Worm (Caenorhabditis elegans) whole organism, early embryonic: ENCODE data around the gene M162.7.

Experiments used
- B0310.2 ChIP-seq: sonication (generic microtip); optimal IDR thresholded peaks from 2 replicates; lab custom pipeline; 2016; ENCODE audit warnings: mild to moderate bottlenecking, missing genetic modification characterization, missing compliant biosample characterization
- F13C5.2 ChIP-seq: sonication (generic microtip); optimal IDR thresholded peaks from 2 replicates; lab custom pipeline; 2017; ENCODE audit warnings: mild to moderate bottlenecking, missing genetic modification characterization, inconsistent platforms, missing compliant biosample characterization
- aly-1 ChIP-seq: sonication (generic microtip); optimal IDR thresholded peaks from 2 replicates; lab custom pipeline; 2016; ENCODE audit warnings: missing genetic modification characterization, missing compliant biosample characterization
- ama-1 ChIP-seq: fragments of 150-350 bp; optimal IDR thresholded peaks from 2 replicates; lab custom pipeline; 2014
- ceh-13 ChIP-seq: fragments of 200-800 bp; sonication (Bioruptor generic); optimal IDR thresholded peaks from 2 replicates; lab custom pipeline; 2018; ENCODE audit warnings: mild to moderate bottlenecking, missing genetic modification characterization, missing compliant biosample characterization
- ceh-36 ChIP-seq: sonication (generic microtip); optimal IDR thresholded peaks from 2 replicates; lab custom pipeline; 2016; ENCODE audit warnings: missing genetic modification characterization, inconsistent platforms, missing compliant biosample characterization
- ets-7 ChIP-seq: sonication (generic microtip); optimal IDR thresholded peaks from 2 replicates; lab custom pipeline; 2016; ENCODE audit warnings: missing genotype, missing genetic modification characterization, missing compliant biosample characterization
- flt-1 ChIP-seq: fragments of 200-800 bp; sonication (Bioruptor generic); IDR thresholded peaks from 2 replicates; pipeline ENCODE4 v1.3.6; 2022; ENCODE audit warnings: missing genetic modification characterization, missing compliant biosample characterization
- hmbx-1 ChIP-seq: sonication (generic microtip); optimal IDR thresholded peaks from 2 replicates; lab custom pipeline; 2016; ENCODE audit warnings: mild to moderate bottlenecking, missing genetic modification characterization, missing compliant biosample characterization
- hmg-4 ChIP-seq: fragments of 200-800 bp; sonication (Bioruptor generic); optimal IDR thresholded peaks from 2 replicates; lab custom pipeline; 2018; ENCODE audit warnings: mild to moderate bottlenecking, missing genetic modification characterization, missing compliant biosample characterization
- hnd-1 ChIP-seq: sonication (generic microtip); optimal IDR thresholded peaks from 2 replicates; lab custom pipeline; 2016; ENCODE audit warnings: missing genetic modification characterization, missing compliant biosample characterization
- pes-1 ChIP-seq: fragments of 200-800 bp; sonication (Bioruptor generic); IDR thresholded peaks from 2 replicates; pipeline ENCODE4 v1.3.6; 2022; ENCODE audit warnings: missing genetic modification reagents, missing genetic modification characterization, missing compliant biosample characterization
- scrt-1 ChIP-seq: fragments of 200-800 bp; sonication (Bioruptor generic); IDR thresholded peaks from 2 replicates; pipeline ENCODE4 v1.3.6; 2022; ENCODE audit warnings: missing genetic modification characterization, missing compliant biosample characterization
- sea-1 ChIP-seq: fragments of 200-800 bp; sonication (Bioruptor generic); conservative IDR thresholded peaks from 2 replicates; pipeline ENCODE4 v1.3.6; 2022; ENCODE audit warnings: missing genetic modification characterization, missing compliant biosample characterization
- tbx-11 ChIP-seq: fragments of 200-800 bp; sonication (Bioruptor generic); IDR thresholded peaks from 2 replicates; pipeline ENCODE4 v1.3.6; 2022; ENCODE audit warnings: missing genetic modification characterization, missing compliant biosample characterization
- tbx-37 ChIP-seq: fragments of 200-800 bp; sonication (Bioruptor generic); conservative IDR thresholded peaks from 2 replicates; pipeline ENCODE4 v1.3.6; 2022; ENCODE audit warnings: missing genetic modification reagents, missing genetic modification characterization, missing compliant biosample characterization
- tra-4 ChIP-seq: sonication (generic microtip); optimal IDR thresholded peaks from 2 replicates; lab custom pipeline; 2017; ENCODE audit warnings: missing genetic modification characterization, missing compliant biosample characterization

M162.7 gene

DNA sequence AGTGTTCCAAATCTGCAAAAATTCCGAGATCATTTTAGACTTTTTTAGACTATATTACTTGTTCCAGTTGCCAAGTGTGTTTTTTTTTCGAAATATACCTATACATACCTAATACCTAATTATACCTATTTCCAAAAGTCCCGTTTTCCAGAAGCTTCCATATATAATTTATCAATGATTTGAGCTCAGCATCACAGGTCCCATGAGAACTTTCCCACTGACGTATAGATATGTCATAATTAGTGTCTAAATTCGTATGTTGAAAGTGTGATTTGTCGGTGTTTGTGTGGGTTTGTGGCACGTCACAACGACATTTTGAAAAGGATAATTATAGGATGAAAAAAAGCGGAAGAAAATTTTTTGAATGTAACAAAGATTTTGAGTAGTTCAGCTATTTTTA, 10.7 kb upstream of the M162.7 start:
- TF ChIP-seq hnd-1 (tag; lab: Kevin White, UChicago), result no peak
- no peak for TF ChIP-seq ama-1 (lab: Kevin White, UChicago)
- no peak for TF ChIP-seq flt-1 (GFP tag; lab: Robert Waterston, UW)
- no peak for TF ChIP-seq ceh-36 (tag; lab: Kevin White, UChicago)
- no peak for TF ChIP-seq hmg-4 (GFP tag; lab: Kevin White, UChicago)
- no peak for TF ChIP-seq B0310.2
- TF ChIP-seq scrt-1, result no peak
- no peak for TF ChIP-seq aly-1 (tag; lab: Kevin White, UChicago)
- no peak for TF ChIP-seq hmbx-1 (tag; lab: Kevin White, UChicago)
- TF ChIP-seq tra-4 (tag; lab: Kevin White, UChicago), result no peak
- TF ChIP-seq sea-1 (GFP tag; lab: Robert Waterston, UW), result no peak
- TF ChIP-seq tbx-37 (GFP tag; lab: Robert Waterston, UW), result no peak
- no peak for TF ChIP-seq ceh-13 (GFP tag; lab: Kevin White, UChicago)
- TF ChIP-seq pes-1 (GFP tag; lab: Robert Waterston, UW), result no peak
- no peak for TF ChIP-seq F13C5.2 (tag; lab: Kevin White, UChicago)

DNA sequence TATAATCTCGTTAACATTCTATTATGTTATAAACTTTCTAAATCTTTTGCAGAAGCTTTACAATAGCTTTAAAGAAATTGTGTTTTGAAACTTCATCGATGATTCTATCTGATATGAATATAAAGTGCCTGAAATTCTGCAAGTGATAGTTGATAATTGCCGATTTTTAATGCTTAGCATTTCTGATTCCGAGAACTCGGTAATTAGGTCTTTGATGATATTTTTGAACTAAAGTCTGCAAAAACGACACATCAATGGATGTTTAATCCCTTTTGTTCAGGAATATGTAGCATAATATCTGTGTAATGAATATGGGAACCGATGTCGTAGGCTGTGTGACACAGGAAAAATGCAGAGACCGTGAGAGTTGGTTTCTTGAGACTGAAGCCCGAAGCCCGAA, 8.0 kb upstream of the M162.7 start:
- TF ChIP-seq ceh-13 (GFP tag; lab: Kevin White, UChicago) (no peak), ceh-36 (tag; lab: Kevin White, UChicago) (no peak), B0310.2 (no peak), ets-7 (tag; lab: Kevin White, UChicago) (no peak), hnd-1 (tag; lab: Kevin White, UChicago) (no peak), hmbx-1 (tag; lab: Kevin White, UChicago) (no peak), sea-1 (GFP tag; lab: Robert Waterston, UW) (no peak), pes-1 (GFP tag; lab: Robert Waterston, UW) (no peak), ama-1 (lab: Kevin White, UChicago) (no peak), flt-1 (GFP tag; lab: Robert Waterston, UW) (no peak), tbx-37 (GFP tag; lab: Robert Waterston, UW) (no peak), hmg-4 (GFP tag; lab: Kevin White, UChicago) (no peak), aly-1 (tag; lab: Kevin White, UChicago) (no peak), F13C5.2 (tag; lab: Kevin White, UChicago) (no peak), tra-4 (tag; lab: Kevin White, UChicago) (no peak), tbx-11 (GFP tag; lab: Robert Waterston, UW) (no peak), scrt-1 (no peak)

ce11 chrV:19801033-19801432, 6.2 kb upstream of the M162.7 start, which contains the start of gene Y116F11B.2:
Gene Y116F11B.2, minus strand, starts transcription at chrV:19801133.
- no peak for TF ChIP-seq pes-1 (GFP tag; lab: Robert Waterston, UW)
- TF ChIP-seq ceh-36 (tag; lab: Kevin White, UChicago), result no peak
- no peak for TF ChIP-seq aly-1 (tag; lab: Kevin White, UChicago)
- no peak for TF ChIP-seq tra-4 (tag; lab: Kevin White, UChicago)
- TF ChIP-seq ets-7 (tag; lab: Kevin White, UChicago), result no peak
- TF ChIP-seq hnd-1 (tag; lab: Kevin White, UChicago), result no peak
- TF ChIP-seq ceh-13 (GFP tag; lab: Kevin White, UChicago), result no peak
- no peak for TF ChIP-seq tbx-37 (GFP tag; lab: Robert Waterston, UW)
- no peak for TF ChIP-seq tbx-11 (GFP tag; lab: Robert Waterston, UW)
- TF ChIP-seq sea-1 (GFP tag; lab: Robert Waterston, UW), result no peak
- TF ChIP-seq ama-1 (lab: Kevin White, UChicago), result no peak
- TF ChIP-seq hmg-4 (GFP tag; lab: Kevin White, UChicago), result no peak
- no peak for TF ChIP-seq scrt-1
- no peak for TF ChIP-seq flt-1 (GFP tag; lab: Robert Waterston, UW)
- TF ChIP-seq hmbx-1 (tag; lab: Kevin White, UChicago), result no peak
- TF ChIP-seq F13C5.2 (tag; lab: Kevin White, UChicago), result no peak
- TF ChIP-seq B0310.2, result no peak

DNA sequence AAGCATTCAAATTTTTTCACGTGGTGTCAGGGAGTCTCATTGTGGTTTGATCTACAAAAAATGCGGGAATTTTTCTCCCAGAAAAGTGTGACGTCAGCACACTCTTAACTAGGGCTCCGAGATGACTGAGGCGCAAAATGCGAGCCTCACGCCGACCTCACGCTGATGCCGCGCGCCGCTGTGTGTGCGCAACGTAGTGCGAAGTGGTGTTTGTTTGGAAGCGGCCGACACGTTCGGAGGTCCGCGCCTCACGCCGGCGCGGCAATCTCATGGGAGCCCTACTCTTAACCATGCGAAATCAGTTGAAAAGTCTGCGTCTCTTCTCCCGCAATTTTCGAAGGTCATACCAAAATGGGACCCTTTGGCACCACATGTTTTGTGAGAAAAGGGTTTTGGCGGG, 4.6 kb downstream of the M162.7 start:
- TF ChIP-seq hmbx-1 (tag; lab: Kevin White, UChicago), result no peak
- TF ChIP-seq tbx-37 (GFP tag; lab: Robert Waterston, UW), result no peak
- no peak for TF ChIP-seq flt-1 (GFP tag; lab: Robert Waterston, UW)
- no peak for TF ChIP-seq ceh-13 (GFP tag; lab: Kevin White, UChicago)
- no peak for TF ChIP-seq ets-7 (tag; lab: Kevin White, UChicago)
- TF ChIP-seq sea-1 (GFP tag; lab: Robert Waterston, UW), result no peak
- TF ChIP-seq ceh-36 (tag; lab: Kevin White, UChicago), result no peak
- TF ChIP-seq scrt-1, result no peak
- no peak for TF ChIP-seq B0310.2
- TF ChIP-seq F13C5.2 (tag; lab: Kevin White, UChicago), result no peak
- TF ChIP-seq tra-4 (tag; lab: Kevin White, UChicago), result no peak
- no peak for TF ChIP-seq hmg-4 (GFP tag; lab: Kevin White, UChicago)
- TF ChIP-seq ama-1 (lab: Kevin White, UChicago), result no peak
- TF ChIP-seq aly-1 (tag; lab: Kevin White, UChicago), result no peak

DNA sequence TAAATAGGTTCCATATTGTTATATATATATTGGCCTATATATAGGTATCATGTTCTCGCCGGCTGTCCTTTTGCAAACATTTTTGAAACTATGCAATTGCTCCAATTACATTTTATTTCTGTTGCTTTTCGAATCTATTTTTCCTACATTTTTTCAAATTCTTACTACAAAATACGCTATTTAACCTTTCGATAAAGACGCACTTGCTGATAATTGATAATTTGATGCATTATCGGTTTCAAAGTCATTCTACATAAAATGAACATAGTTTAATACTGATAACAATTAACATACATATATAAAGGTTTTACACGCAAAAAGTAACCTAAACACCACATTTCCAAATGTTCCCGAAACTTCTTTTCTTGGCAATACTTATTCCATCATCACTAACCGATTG, 6.5 kb downstream of the M162.7 start, which contains the start of gene clec-258:
TSS of gene clec-258 (plus strand) at position 81 of the 400 bp plus-strand sequence.
- TF ChIP-seq tbx-37 (GFP tag; lab: Robert Waterston, UW), result no peak
- no peak for TF ChIP-seq hnd-1 (tag; lab: Kevin White, UChicago)

DNA sequence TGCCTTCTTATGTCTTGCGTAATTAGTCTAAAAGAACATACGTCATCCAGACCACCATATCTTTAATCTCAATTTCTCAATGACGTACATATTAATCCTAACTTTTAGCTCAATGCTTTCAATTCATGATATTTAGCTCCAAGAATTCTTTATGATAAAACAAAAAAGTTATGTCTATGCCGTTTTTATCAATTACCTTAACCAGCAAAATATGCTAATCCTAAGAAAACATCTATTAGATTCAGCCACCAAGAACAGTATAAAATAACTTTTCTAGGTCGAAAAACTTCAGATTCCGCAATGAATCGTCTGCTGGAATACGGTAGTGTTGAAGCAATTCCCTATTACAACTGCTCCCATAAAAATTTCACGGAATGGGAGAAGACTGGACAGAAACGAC, 11.0 kb downstream of the M162.7 start, which contains the start of gene srt-45:
TSS of gene srt-45 (plus strand) at position 301 of the 400 bp plus-strand sequence.
- TF ChIP-seq hmbx-1 (tag; lab: Kevin White, UChicago) (no peak), sea-1 (GFP tag; lab: Robert Waterston, UW) (no peak), tbx-37 (GFP tag; lab: Robert Waterston, UW) (no peak), pes-1 (GFP tag; lab: Robert Waterston, UW) (no peak), B0310.2 (no peak), hmg-4 (GFP tag; lab: Kevin White, UChicago) (no peak), hnd-1 (tag; lab: Kevin White, UChicago) (no peak), tbx-11 (GFP tag; lab: Robert Waterston, UW) (no peak), ama-1 (lab: Kevin White, UChicago) (no peak), flt-1 (GFP tag; lab: Robert Waterston, UW) (no peak), ceh-13 (GFP tag; lab: Kevin White, UChicago) (no peak), ceh-36 (tag; lab: Kevin White, UChicago) (no peak), scrt-1 (no peak), ets-7 (tag; lab: Kevin White, UChicago) (no peak), tra-4 (tag; lab: Kevin White, UChicago) (no peak), F13C5.2 (tag; lab: Kevin White, UChicago) (no peak), aly-1 (tag; lab: Kevin White, UChicago) (no peak)
